Fruit fly (Drosophila melanogaster) Kc167 (cell line): ENCODE measurements around the gene CG4854.

Experiments used
- Sin3A ChIP-seq: fragments of >200 bp; optimal IDR thresholded peaks from 2 replicates; lab custom pipeline; 2018; ENCODE audit warnings: missing external identifiers
- h ChIP-seq: fragments of >200 bp; optimal IDR thresholded peaks from 3 replicates; lab custom pipeline; 2018; ENCODE audit warnings: missing external identifiers
- insv ChIP-seq: fragments of >200 bp; optimal IDR thresholded peaks from 3 replicates; lab custom pipeline; 2018; ENCODE audit warnings: missing external identifiers
- psq ChIP-seq: fragments of >200 bp; optimal IDR thresholded peaks from 2 replicates; lab custom pipeline; 2017; ENCODE audit warnings: missing external identifiers
- ttk ChIP-seq: sonication (Bioruptor generic); optimal IDR thresholded peaks from 2 replicates; lab custom pipeline; 2017; ENCODE audit warnings: missing external identifiers

dm6 chr3R:20059650-20060049 is 31.8 kb downstream of the CG4854 start, which contains the start of gene CG4390:
- no peak for TF ChIP-seq insv (lab: Kevin White, UChicago)
- TF ChIP-seq ttk (lab: Kevin White, UChicago), result no peak
- no peak for TF ChIP-seq psq (lab: Kevin White, UChicago)
- no peak for TF ChIP-seq Sin3A (lab: Kevin White, UChicago)
- no peak for TF ChIP-seq h (lab: Kevin White, UChicago)
